Worm (Caenorhabditis elegans) whole organism, early embryonic: ENCODE results near the gene Y55H10A.2.
A peak's percentile ranks its signal among the peaks of the same experiment; 100 is the strongest.
"Not testable (repeated sequence)": the region's sequence is repeated elsewhere in the genome, so short reads cannot be mapped to it uniquely, and the experiment has no call there.

Experiments used
- B0310.2 ChIP-seq: sonication (generic microtip); optimal IDR thresholded peaks from 2 replicates; lab custom pipeline; 2016; ENCODE audit warnings: mild to moderate bottlenecking, missing genetic modification characterization, missing compliant biosample characterization
- F13C5.2 ChIP-seq: sonication (generic microtip); optimal IDR thresholded peaks from 2 replicates; lab custom pipeline; 2017; ENCODE audit warnings: mild to moderate bottlenecking, missing genetic modification characterization, inconsistent platforms, missing compliant biosample characterization
- aly-1 ChIP-seq: sonication (generic microtip); optimal IDR thresholded peaks from 2 replicates; lab custom pipeline; 2016; ENCODE audit warnings: missing genetic modification characterization, missing compliant biosample characterization
- ama-1 ChIP-seq: fragments of 150-350 bp; optimal IDR thresholded peaks from 2 replicates; lab custom pipeline; 2014
- ceh-13 ChIP-seq: fragments of 200-800 bp; sonication (Bioruptor generic); optimal IDR thresholded peaks from 2 replicates; lab custom pipeline; 2018; ENCODE audit warnings: mild to moderate bottlenecking, missing genetic modification characterization, missing compliant biosample characterization
- ceh-36 ChIP-seq: sonication (generic microtip); optimal IDR thresholded peaks from 2 replicates; lab custom pipeline; 2016; ENCODE audit warnings: missing genetic modification characterization, inconsistent platforms, missing compliant biosample characterization
- ets-7 ChIP-seq: sonication (generic microtip); optimal IDR thresholded peaks from 2 replicates; lab custom pipeline; 2016; ENCODE audit warnings: missing genotype, missing genetic modification characterization, missing compliant biosample characterization
- flt-1 ChIP-seq: fragments of 200-800 bp; sonication (Bioruptor generic); IDR thresholded peaks from 2 replicates; pipeline ENCODE4 v1.3.6; 2022; ENCODE audit warnings: missing genetic modification characterization, missing compliant biosample characterization
- hmbx-1 ChIP-seq: sonication (generic microtip); optimal IDR thresholded peaks from 2 replicates; lab custom pipeline; 2016; ENCODE audit warnings: mild to moderate bottlenecking, missing genetic modification characterization, missing compliant biosample characterization
- hmg-4 ChIP-seq: fragments of 200-800 bp; sonication (Bioruptor generic); optimal IDR thresholded peaks from 2 replicates; lab custom pipeline; 2018; ENCODE audit warnings: mild to moderate bottlenecking, missing genetic modification characterization, missing compliant biosample characterization
- hnd-1 ChIP-seq: sonication (generic microtip); optimal IDR thresholded peaks from 2 replicates; lab custom pipeline; 2016; ENCODE audit warnings: missing genetic modification characterization, missing compliant biosample characterization
- pes-1 ChIP-seq: fragments of 200-800 bp; sonication (Bioruptor generic); IDR thresholded peaks from 2 replicates; pipeline ENCODE4 v1.3.6; 2022; ENCODE audit warnings: missing genetic modification reagents, missing genetic modification characterization, missing compliant biosample characterization
- scrt-1 ChIP-seq: fragments of 200-800 bp; sonication (Bioruptor generic); IDR thresholded peaks from 2 replicates; pipeline ENCODE4 v1.3.6; 2022; ENCODE audit warnings: missing genetic modification characterization, missing compliant biosample characterization
- sea-1 ChIP-seq: fragments of 200-800 bp; sonication (Bioruptor generic); conservative IDR thresholded peaks from 2 replicates; pipeline ENCODE4 v1.3.6; 2022; ENCODE audit warnings: missing genetic modification characterization, missing compliant biosample characterization
- tbx-11 ChIP-seq: fragments of 200-800 bp; sonication (Bioruptor generic); IDR thresholded peaks from 2 replicates; pipeline ENCODE4 v1.3.6; 2022; ENCODE audit warnings: missing genetic modification characterization, missing compliant biosample characterization
- tbx-37 ChIP-seq: fragments of 200-800 bp; sonication (Bioruptor generic); conservative IDR thresholded peaks from 2 replicates; pipeline ENCODE4 v1.3.6; 2022; ENCODE audit warnings: missing genetic modification reagents, missing genetic modification characterization, missing compliant biosample characterization
- tra-4 ChIP-seq: sonication (generic microtip); optimal IDR thresholded peaks from 2 replicates; lab custom pipeline; 2017; ENCODE audit warnings: missing genetic modification characterization, missing compliant biosample characterization

Gene Y55H10A.2

ce11 chrIV:3383203-3383602 is 19.9 kb downstream of the Y55H10A.2 start:
- TF ChIP-seq ama-1 (lab: Kevin White, UChicago), result no peak
- no peak for TF ChIP-seq tbx-11 (GFP tag; lab: Robert Waterston, UW)
- no peak for TF ChIP-seq scrt-1 (GFP tag; lab: Robert Waterston, UW)
- TF ChIP-seq hnd-1 (tag; lab: Kevin White, UChicago), result no peak
- no peak for TF ChIP-seq sea-1
- no peak for TF ChIP-seq ceh-13 (GFP tag; lab: Kevin White, UChicago)
- TF ChIP-seq pes-1, result no peak
- no peak for TF ChIP-seq B0310.2
- no peak for TF ChIP-seq aly-1 (tag; lab: Kevin White, UChicago)
- no peak for TF ChIP-seq ets-7 (tag; lab: Kevin White, UChicago)
- no peak for TF ChIP-seq F13C5.2 (tag; lab: Kevin White, UChicago)
- TF ChIP-seq hmg-4 (GFP tag; lab: Kevin White, UChicago), result no peak
- no peak for TF ChIP-seq tra-4
- no peak for TF ChIP-seq tbx-37 (GFP tag; lab: Robert Waterston, UW)

DNA sequence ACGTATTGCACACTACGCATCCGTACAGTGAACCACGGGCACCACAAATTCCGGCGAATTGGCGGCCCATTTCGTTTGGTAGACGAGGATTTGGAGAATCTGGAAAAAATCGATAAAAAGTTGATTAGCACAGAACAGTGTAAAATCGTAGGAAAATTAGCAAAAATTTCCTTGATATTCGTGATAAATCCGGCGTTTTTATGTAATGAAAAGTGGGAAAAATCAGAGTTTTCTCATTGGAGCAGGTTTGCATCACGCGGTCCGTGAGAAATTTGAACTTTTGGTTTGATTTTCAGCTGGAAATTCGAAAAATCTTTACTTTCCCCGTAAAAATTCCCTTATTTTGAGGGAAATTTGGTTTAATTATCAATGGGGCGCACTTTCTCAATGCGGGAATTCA is 20.7 kb downstream of the Y55H10A.2 start, which contains the start of gene B0546.4:
TSS of gene B0546.4 (minus strand) at position 101 of the 400 bp plus-strand sequence.
- TF ChIP-seq hmbx-1 (tag; lab: Kevin White, UChicago) (no peak), pes-1 (no peak), ceh-36 (no peak), tra-4 (no peak), sea-1 (no peak), scrt-1 (GFP tag; lab: Robert Waterston, UW) (no peak), hmg-4 (GFP tag; lab: Kevin White, UChicago) (no peak), ama-1 (lab: Kevin White, UChicago) (no peak), flt-1 (no peak), F13C5.2 (tag; lab: Kevin White, UChicago) (no peak), B0310.2 (no peak), hnd-1 (tag; lab: Kevin White, UChicago) (no peak), aly-1 (tag; lab: Kevin White, UChicago) (no peak), ets-7 (tag; lab: Kevin White, UChicago) (no peak), ceh-13 (GFP tag; lab: Kevin White, UChicago) (no peak), tbx-11 (GFP tag; lab: Robert Waterston, UW) (no peak), tbx-37 (GFP tag; lab: Robert Waterston, UW) (no peak)

ce11 chrIV:3384593-3384992 is 21.3 kb downstream of the Y55H10A.2 start:
- peak; percentile 19 for TF ChIP-seq hmg-4 (GFP tag; lab: Kevin White, UChicago)
- no peak for TF ChIP-seq aly-1 (tag; lab: Kevin White, UChicago)
- TF ChIP-seq scrt-1 (GFP tag; lab: Robert Waterston, UW), result no peak

DNA sequence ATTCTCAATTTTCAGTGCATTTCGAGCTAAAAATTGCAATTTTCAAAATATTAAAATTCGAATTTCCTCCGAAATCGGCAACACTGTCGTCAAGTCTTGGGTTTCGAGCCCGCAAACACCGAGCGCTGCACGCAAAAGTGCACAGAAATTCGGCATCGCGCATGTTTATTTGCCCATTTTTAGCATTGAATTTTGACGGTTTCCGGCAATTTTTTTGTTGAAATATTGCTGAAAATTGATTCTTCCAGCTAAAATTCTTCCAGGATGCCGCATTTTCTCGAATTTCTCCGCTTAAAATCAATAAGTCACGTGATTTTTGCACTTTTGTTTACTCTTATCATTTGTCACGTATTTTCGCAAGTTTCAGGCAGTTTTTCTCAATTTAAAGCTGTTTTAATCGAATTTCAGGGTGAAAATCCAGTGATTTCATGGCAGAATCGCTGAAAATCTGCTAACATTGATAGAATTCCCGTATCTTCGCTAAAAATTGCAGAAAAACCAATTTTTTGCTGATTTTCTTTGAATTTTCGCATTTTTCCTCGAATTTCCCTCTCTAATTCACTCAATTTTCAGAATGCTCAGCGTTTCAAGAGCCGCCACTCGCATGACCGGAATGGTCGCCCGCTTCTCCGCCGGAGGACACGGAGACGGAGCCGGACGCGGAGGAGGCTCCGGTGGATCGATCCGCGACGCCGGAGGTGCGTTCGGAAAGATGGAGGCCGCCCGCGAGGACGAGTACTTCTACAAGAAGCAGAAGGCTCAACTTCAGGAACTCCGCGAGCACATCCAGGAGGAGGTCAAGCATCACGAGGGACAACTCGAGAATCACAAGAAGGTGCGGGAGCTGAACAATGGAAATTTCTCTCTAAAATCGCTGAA is 22.3 kb downstream of the Y55H10A.2 start, which contains the start of gene mai-2:
TSS of gene mai-2 (plus strand) at position 574 of the 879 bp plus-strand sequence.
- TF ChIP-seq tbx-11 (GFP tag; lab: Robert Waterston, UW), result no peak
- TF ChIP-seq ama-1 (lab: Kevin White, UChicago), result no peak
- TF ChIP-seq hnd-1 (tag; lab: Kevin White, UChicago), result no peak
- TF ChIP-seq B0310.2, result no peak
- TF ChIP-seq flt-1, result no peak
- TF ChIP-seq hmg-4 (GFP tag; lab: Kevin White, UChicago), result no peak

- TF ChIP-seq aly-1 (tag; lab: Kevin White, UChicago), result no peak
- TF ChIP-seq pes-1, result no peak
- no peak for TF ChIP-seq tbx-11 (GFP tag; lab: Robert Waterston, UW)
- no peak for TF ChIP-seq B0310.2
- TF ChIP-seq hnd-1 (tag; lab: Kevin White, UChicago), result no peak
- TF ChIP-seq ets-7 (tag; lab: Kevin White, UChicago), result no peak
- no peak for TF ChIP-seq ama-1 (lab: Kevin White, UChicago)
- no peak for TF ChIP-seq tra-4
- TF ChIP-seq sea-1, result no peak
- no peak for TF ChIP-seq ceh-13 (GFP tag; lab: Kevin White, UChicago)
- TF ChIP-seq hmg-4 (GFP tag; lab: Kevin White, UChicago), result no peak
- no peak for TF ChIP-seq flt-1
- TF ChIP-seq F13C5.2 (tag; lab: Kevin White, UChicago), result no peak
- no peak for TF ChIP-seq hmbx-1 (tag; lab: Kevin White, UChicago)
- no peak for TF ChIP-seq scrt-1 (GFP tag; lab: Robert Waterston, UW)
- TF ChIP-seq ceh-36, result no peak
- TF ChIP-seq tbx-37 (GFP tag; lab: Robert Waterston, UW), result no peak
Observed at ce11 chrIV:3386504-3387290, 23.4 kb downstream of the Y55H10A.2 start.

DNA sequence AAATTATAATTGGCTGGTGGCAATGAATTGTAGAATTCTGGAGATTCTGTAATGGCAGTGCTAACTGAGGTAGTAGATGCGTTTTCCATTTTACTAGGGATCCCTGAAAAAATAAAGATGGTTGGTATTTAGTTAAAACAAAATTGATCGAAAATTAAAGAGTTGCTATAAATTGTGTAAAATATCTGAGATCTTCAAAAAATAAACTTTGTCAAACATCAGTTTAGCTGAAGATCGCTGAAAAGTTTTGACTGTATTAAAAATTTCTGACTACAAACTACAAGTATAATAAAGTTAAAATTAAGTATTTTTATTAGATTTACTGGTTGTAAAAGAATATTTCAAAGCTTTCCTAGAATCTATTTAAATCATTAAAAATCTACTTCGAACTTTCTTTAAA is 26.7 kb downstream of the Y55H10A.2 start, which contains the start of gene B0546.5:
TSS of gene B0546.5 (minus strand) at position 101 of the 400 bp plus-strand sequence.
- not testable (repeated sequence) for TF ChIP-seq aly-1 (tag; lab: Kevin White, UChicago); tbx-37 (GFP tag; lab: Robert Waterston, UW); pes-1

DNA sequence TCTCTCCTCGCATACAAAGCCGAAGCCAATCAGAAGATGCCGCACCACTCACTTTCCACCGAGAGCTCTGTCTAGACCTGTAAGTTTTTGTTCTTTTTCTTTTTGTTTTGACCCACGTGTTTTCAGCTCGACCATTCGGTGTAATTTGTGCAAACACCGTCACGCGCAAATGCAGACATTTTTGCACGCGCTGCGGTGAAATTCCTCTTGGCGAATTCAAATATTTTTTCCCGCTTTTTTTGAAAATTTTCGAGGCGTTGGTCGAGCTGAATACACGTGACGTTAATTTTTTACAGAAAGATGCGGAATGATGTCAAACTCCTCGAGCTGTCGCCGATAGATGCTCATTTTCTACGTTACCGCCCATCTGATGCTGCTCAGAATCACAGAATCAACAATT is 30.7 kb downstream of the Y55H10A.2 start, which contains the start of gene C04C3.4:
TSS of gene C04C3.4 (plus strand) at position 301 of the 400 bp plus-strand sequence.
- TF ChIP-seq ama-1 (lab: Kevin White, UChicago); B0310.2; ceh-36: not testable (repeated sequence)
